Worm (Caenorhabditis elegans) whole organism, young adult: ENCODE measurements around the gene dac-1.

Experiments used
- B0035.1 ChIP-seq: sonication (generic microtip); optimal IDR thresholded peaks from 2 replicates; lab custom pipeline; 2016; ENCODE audit warnings: missing genetic modification characterization, mild to moderate bottlenecking, missing compliant biosample characterization, missing genotype, missing genetic modification reagents
- B0261.1 ChIP-seq: sonication (generic microtip); optimal IDR thresholded peaks from 2 replicates; lab custom pipeline; 2016; ENCODE audit warnings: mild to moderate bottlenecking, missing genetic modification characterization, moderate library complexity, missing compliant biosample characterization
- C06A6.2 ChIP-seq: fragments of 200-800 bp; sonication (Bioruptor generic); conservative IDR thresholded peaks from 2 replicates; pipeline ENCODE4 v1.3.6; 2022; ENCODE audit warnings: missing genetic modification characterization, missing compliant biosample characterization
- F10E7.11 ChIP-seq: sonication (generic microtip); optimal IDR thresholded peaks from 2 replicates; lab custom pipeline; 2017; ENCODE audit warnings: mild to moderate bottlenecking, missing genetic modification characterization, moderate library complexity, missing compliant biosample characterization
- F22D6.2 ChIP-seq: sonication (generic microtip); optimal IDR thresholded peaks from 2 replicates; lab custom pipeline; 2016; ENCODE audit warnings: mild to moderate bottlenecking, missing genetic modification characterization, missing compliant biosample characterization
- F23B12.7 ChIP-seq: sonication (generic microtip); optimal IDR thresholded peaks from 2 replicates; lab custom pipeline; 2017; ENCODE audit warnings: missing genetic modification characterization, mild to moderate bottlenecking, missing compliant biosample characterization, antibody characterized with exemption, moderate library complexity; ENCODE audit not compliant: insufficient read depth
- F39B2.1 ChIP-seq: fragments of 200-800 bp; sonication (Bioruptor generic); IDR thresholded peaks from 2 replicates; pipeline ENCODE4 v1.3.6; 2022; ENCODE audit warnings: missing genetic modification reagents, missing genetic modification characterization, missing compliant biosample characterization
- F57A8.1 ChIP-seq: fragments of 200-800 bp; sonication (Bioruptor generic); optimal IDR thresholded peaks from 2 replicates; lab custom pipeline; 2018; ENCODE audit warnings: mild to moderate bottlenecking, missing genetic modification characterization, moderate library complexity, missing compliant biosample characterization
- F57C9.4 ChIP-seq: sonication (generic microtip); optimal IDR thresholded peaks from 2 replicates; lab custom pipeline; 2017; ENCODE audit warnings: mild to moderate bottlenecking, missing genetic modification characterization, missing compliant biosample characterization
- Y53G8AR.9 ChIP-seq: fragments of 200-800 bp; sonication (Bioruptor generic); conservative IDR thresholded peaks from 2 replicates; pipeline ENCODE4 v1.3.6; 2022; ENCODE audit warnings: missing genetic modification reagents, missing genetic modification characterization, missing compliant biosample characterization
- Y95B8A.8 ChIP-seq: fragments of 200-800 bp; sonication (Bioruptor generic); IDR thresholded peaks from 2 replicates; pipeline ENCODE4 v1.3.6; 2022; ENCODE audit warnings: missing genetic modification reagents, missing genetic modification characterization, missing compliant biosample characterization
- ama-1 ChIP-seq, 3 experiments: fragments of 150-350 bp in 1 of 3; sonication (generic microtip) in 2 of 3; optimal IDR thresholded peaks; 2 replicates each; lab custom pipeline; 2014 to 2018; ENCODE audit warnings: missing biosample characterization in 2 of 3, missing genetic modification characterization in 2 of 3, missing genetic modification reagents in 2 of 3
- atf-7 ChIP-seq: sonication (generic microtip); optimal IDR thresholded peaks from 2 replicates; lab custom pipeline; 2017; ENCODE audit warnings: mild to moderate bottlenecking, missing genetic modification characterization, missing compliant biosample characterization
- attf-6 ChIP-seq: fragments of 200-800 bp; sonication (Bioruptor generic); IDR thresholded peaks from 2 replicates; pipeline ENCODE4 v1.3.6; 2022; ENCODE audit warnings: missing genetic modification reagents, missing genetic modification characterization, missing compliant biosample characterization
- ccch-3 ChIP-seq: fragments of 200-800 bp; sonication (Bioruptor generic); optimal IDR thresholded peaks from 2 replicates; lab custom pipeline; 2018; ENCODE audit warnings: mild to moderate bottlenecking, missing genetic modification characterization, missing compliant biosample characterization
- cebp-1 ChIP-seq, 2 experiments: fragments of 200-800 bp in 1 of 2; sonication (Bioruptor generic) in 1 of 2; sonication (generic microtip) in 1 of 2; IDR thresholded peaks in 1 of 2; optimal IDR thresholded peaks in 1 of 2; 2 replicates each; pipeline versions ENCODE4 v1.3.6 to Lab custom; 2017 to 2022; ENCODE audit warnings: missing compliant biosample characterization in 2 of 2, missing genetic modification characterization in 2 of 2, mild to moderate bottlenecking in 1 of 2, missing genetic modification reagents in 1 of 2, moderate library complexity in 1 of 2
- ceh-100 ChIP-seq: fragments of 200-800 bp; sonication (Bioruptor generic); IDR thresholded peaks from 2 replicates; pipeline ENCODE4 v1.3.6; 2022; ENCODE audit warnings: missing genetic modification reagents, missing genetic modification characterization, missing compliant biosample characterization
- ceh-58 ChIP-seq: fragments of 200-800 bp; sonication (Bioruptor generic); IDR thresholded peaks from 2 replicates; pipeline ENCODE4 v1.3.6; 2022; ENCODE audit warnings: missing genetic modification characterization, missing compliant biosample characterization
- egrh-3 ChIP-seq: fragments of 200-800 bp; sonication (Bioruptor generic); IDR thresholded peaks from 2 replicates; pipeline ENCODE4 v1.3.6; 2022; ENCODE audit warnings: missing genetic modification reagents, missing genetic modification characterization, missing compliant biosample characterization
- ets-4 ChIP-seq: fragments of 200-800 bp; sonication (Bioruptor generic); optimal IDR thresholded peaks from 2 replicates; lab custom pipeline; 2018; ENCODE audit warnings: mild to moderate bottlenecking, missing genetic modification characterization, missing compliant biosample characterization
- fkh-3 ChIP-seq: sonication (generic microtip); optimal IDR thresholded peaks from 2 replicates; lab custom pipeline; 2016; ENCODE audit warnings: mild to moderate bottlenecking, missing genetic modification characterization, missing compliant biosample characterization
- hrde-1 ChIP-seq: sonication (generic microtip); optimal IDR thresholded peaks from 2 replicates; lab custom pipeline; 2016; ENCODE audit warnings: missing genetic modification characterization, mild to moderate bottlenecking, missing compliant biosample characterization, moderate library complexity, missing genotype, missing genetic modification reagents, borderline replicate concordance
- let-526 ChIP-seq: fragments of 200-800 bp; sonication (Bioruptor generic); IDR thresholded peaks from 2 replicates; pipeline ENCODE4 v1.3.6; 2022; ENCODE audit warnings: missing genetic modification reagents, missing genetic modification characterization, missing compliant biosample characterization
- lin-26 ChIP-seq: fragments of 200-800 bp; sonication (Bioruptor generic); IDR thresholded peaks from 2 replicates; pipeline ENCODE4 v1.3.6; 2022; ENCODE audit warnings: missing genetic modification reagents, missing genetic modification characterization, missing compliant biosample characterization
- lir-1 ChIP-seq: fragments of 200-800 bp; sonication (Bioruptor generic); conservative IDR thresholded peaks from 2 replicates; pipeline ENCODE4 v1.3.6; 2022; ENCODE audit warnings: missing genetic modification reagents, missing genetic modification characterization, missing compliant biosample characterization
- madf-3 ChIP-seq: fragments of 200-800 bp; sonication (Bioruptor generic); IDR thresholded peaks from 2 replicates; pipeline ENCODE4 v1.3.6; 2022; ENCODE audit warnings: missing genetic modification reagents, missing genetic modification characterization, missing compliant biosample characterization
- madf-6 ChIP-seq: fragments of 200-800 bp; sonication (Bioruptor generic); IDR thresholded peaks from 2 replicates; pipeline ENCODE4 v1.3.6; 2022; ENCODE audit warnings: missing genetic modification reagents, missing genetic modification characterization, missing compliant biosample characterization
- mel-28 ChIP-seq: sonication (generic microtip); optimal IDR thresholded peaks from 2 replicates; lab custom pipeline; 2016; ENCODE audit warnings: borderline replicate concordance, mild to moderate bottlenecking, missing genetic modification characterization, missing compliant biosample characterization
- mxl-1 ChIP-seq: sonication (generic microtip); optimal IDR thresholded peaks from 2 replicates; lab custom pipeline; 2016; ENCODE audit warnings: missing genetic modification characterization, missing compliant biosample characterization
- nfyb-1 ChIP-seq: fragments of 200-800 bp; sonication (Bioruptor generic); IDR thresholded peaks from 2 replicates; pipeline ENCODE4 v1.3.6; 2022; ENCODE audit warnings: missing genetic modification reagents, missing genetic modification characterization, missing compliant biosample characterization
- nhr-120 ChIP-seq: fragments of 200-800 bp; sonication (Bioruptor generic); IDR thresholded peaks from 2 replicates; pipeline ENCODE4 v1.3.6; 2022; ENCODE audit warnings: missing genetic modification characterization, missing compliant biosample characterization
- pbrm-1 ChIP-seq: fragments of 200-800 bp; sonication (Bioruptor generic); IDR thresholded peaks from 2 replicates; pipeline ENCODE4 v1.3.6; 2022; ENCODE audit warnings: missing genetic modification reagents, missing genetic modification characterization, missing compliant biosample characterization
- rec-8 ChIP-seq, 2 experiments: sonication (generic microtip); optimal IDR thresholded peaks; 2 replicates each; lab custom pipeline; 2016; ENCODE audit warnings: mild to moderate bottlenecking in 2 of 2, missing genetic modification characterization in 2 of 2, missing genetic modification reagents in 2 of 2, missing genotype in 2 of 2, missing biosample characterization in 1 of 2, missing compliant biosample characterization in 1 of 2, moderate library complexity in 1 of 2
- sdz-38 ChIP-seq: sonication (generic microtip); optimal IDR thresholded peaks from 2 replicates; lab custom pipeline; 2016; ENCODE audit warnings: missing genotype, missing genetic modification characterization, missing compliant biosample characterization
- sea-2 ChIP-seq: fragments of 200-800 bp; sonication (Bioruptor generic); IDR thresholded peaks from 2 replicates; pipeline ENCODE4 v1.3.6; 2022; ENCODE audit warnings: missing genetic modification characterization, missing compliant biosample characterization
- snpc-1.1 ChIP-seq: sonication (generic microtip); optimal IDR thresholded peaks from 2 replicates; lab custom pipeline; 2017; ENCODE audit warnings: missing genetic modification characterization, mild to moderate bottlenecking, missing compliant biosample characterization, antibody characterized with exemption, moderate library complexity, missing genotype, missing genetic modification reagents; ENCODE audit not compliant: insufficient read depth
- snpc-4 ChIP-seq, 5 experiments: fragments of 150-350 bp in 1 of 5; sonication (generic microtip) in 4 of 5; optimal IDR thresholded peaks; 2 replicates each; lab custom pipeline; 2014 to 2018; ENCODE audit warnings: missing genetic modification characterization in 5 of 5, missing biosample characterization in 3 of 5, antibody characterized with exemption in 2 of 5, mild to moderate bottlenecking in 2 of 5, missing compliant biosample characterization in 2 of 5, missing genotype in 2 of 5, moderate library complexity in 2 of 5, missing genetic modification reagents in 1 of 5
- unc-62 ChIP-seq: fragments of 150-350 bp; optimal IDR thresholded peaks from 2 replicates; lab custom pipeline; 2014; ENCODE audit warnings: missing biosample characterization, missing genetic modification reagents, missing genetic modification characterization
- zfh-2 ChIP-seq: fragments of 200-800 bp; sonication (Bioruptor generic); conservative IDR thresholded peaks from 2 replicates; pipeline ENCODE4 v1.3.6; 2022; ENCODE audit warnings: missing genetic modification reagents, missing genetic modification characterization, missing compliant biosample characterization
- ztf-26 ChIP-seq: sonication (generic microtip); optimal IDR thresholded peaks from 2 replicates; lab custom pipeline; 2017; ENCODE audit warnings: missing genetic modification characterization, missing compliant biosample characterization
- ztf-28 ChIP-seq: fragments of 200-800 bp; sonication (Bioruptor generic); IDR thresholded peaks from 2 replicates; pipeline ENCODE4 v1.3.6; 2022; ENCODE audit warnings: missing genetic modification reagents, missing genetic modification characterization, missing compliant biosample characterization
- ztf-3 ChIP-seq: fragments of 200-800 bp; sonication (Bioruptor generic); optimal IDR thresholded peaks from 2 replicates; lab custom pipeline; 2018; ENCODE audit warnings: mild to moderate bottlenecking, missing genetic modification characterization, missing compliant biosample characterization

dac-1 gene

ce11 chrIII:833711-834442 is 17.9 kb downstream of the dac-1 start (continued):
- TF ChIP-seq ztf-28 (GFP tag; lab: Robert Waterston, UW) (no peak), unc-62 (GFP tag; lab: Kevin White, UChicago) (peak; percentile 82), F23B12.7 (tag; lab: Kevin White, UChicago) (peak; percentile 40), snpc-4 (GFP tag; optimal IDR thresholded peaks at IDR 0.05; lab: Kevin White, UChicago) (no peak), snpc-4 (tag; optimal IDR thresholded peaks at IDR 0.05; lab: Kevin White, UChicago) (peak in 3 of 4 experiments; percentile 16 to 54 (median 53)), snpc-1.1 (tag; lab: Kevin White, UChicago) (no peak), B0035.1 (tag; lab: Kevin White, UChicago) (peak; percentile 8), F22D6.2 (tag; lab: Kevin White, UChicago) (peak; percentile 81), ztf-26 (peak; percentile 92), ceh-100 (GFP tag; lab: Robert Waterston, UW) (peak; percentile 45; the same call in 1 of the 2 replicates)

ce11 chrIII:834443-834815 is 18.5 kb downstream of the dac-1 start:
- TF ChIP-seq F57A8.1 (GFP tag; lab: Kevin White, UChicago) = no peak
- TF ChIP-seq F57C9.4 (tag; lab: Kevin White, UChicago) = no peak
- TF ChIP-seq mxl-1 (tag; lab: Kevin White, UChicago) = no peak
- TF ChIP-seq ztf-3 = no peak
- TF ChIP-seq ccch-3 (GFP tag; lab: Kevin White, UChicago) = no peak
- peak; percentile 82 for TF ChIP-seq zfh-2
- peak; percentile 18; the same call in 1 of the 2 replicates for TF ChIP-seq lin-26
- no peak for TF ChIP-seq attf-6
- no peak for TF ChIP-seq cebp-1 (GFP tag; IDR thresholded peaks at IDR 0.05; lab: Robert Waterston, UW)
- no peak for TF ChIP-seq cebp-1 (tag; optimal IDR thresholded peaks at IDR 0.05; lab: Kevin White, UChicago)
- TF ChIP-seq F10E7.11 (tag; lab: Kevin White, UChicago) = no peak
- TF ChIP-seq madf-3 (GFP tag; lab: Robert Waterston, UW) = peak; percentile 36; the same call in 1 of the 2 replicates
- no peak for TF ChIP-seq rec-8 (tag; optimal IDR thresholded peaks at IDR 0.05; lab: Kevin White, UChicago)
- TF ChIP-seq ztf-26 = no peak
- TF ChIP-seq let-526 = no peak
- no peak for TF ChIP-seq ets-4
- TF ChIP-seq B0261.1 = no peak
- TF ChIP-seq snpc-4 (GFP tag; optimal IDR thresholded peaks at IDR 0.05; lab: Kevin White, UChicago) = no peak
- no peak for TF ChIP-seq snpc-4 (tag; optimal IDR thresholded peaks at IDR 0.05; lab: Kevin White, UChicago)
- TF ChIP-seq madf-6 (GFP tag; lab: Robert Waterston, UW) = no peak
- no peak for TF ChIP-seq mel-28
- TF ChIP-seq atf-7 (tag; lab: Kevin White, UChicago) = no peak
- TF ChIP-seq hrde-1 (tag; lab: Kevin White, UChicago) = no peak
- no peak for TF ChIP-seq F22D6.2 (tag; lab: Kevin White, UChicago)
- TF ChIP-seq C06A6.2 = no peak; the same call in 1 of the 2 replicates
- TF ChIP-seq Y53G8AR.9 (GFP tag; lab: Robert Waterston, UW) = 0 out of 2 replicates have a peak, but pooled peaks have one; percentile 11
- no peak for TF ChIP-seq ztf-28 (GFP tag; lab: Robert Waterston, UW)
- TF ChIP-seq ama-1 (optimal IDR thresholded peaks at IDR 0.05; lab: Kevin White, UChicago) = peak; percentile 33
- TF ChIP-seq ama-1 (GFP tag; optimal IDR thresholded peaks at IDR 0.05; lab: Kevin White, UChicago) = no peak
- no peak for TF ChIP-seq sdz-38 (tag; lab: Kevin White, UChicago)
- TF ChIP-seq fkh-3 (tag; lab: Kevin White, UChicago) = no peak
- no peak for TF ChIP-seq lir-1 (GFP tag; lab: Robert Waterston, UW)
- TF ChIP-seq ceh-58 (GFP tag; lab: Robert Waterston, UW) = no peak
- no peak for TF ChIP-seq pbrm-1 (GFP tag; lab: Robert Waterston, UW)
- no peak for TF ChIP-seq nfyb-1 (GFP tag; lab: Robert Waterston, UW)
- TF ChIP-seq snpc-1.1 (tag; lab: Kevin White, UChicago) = no peak
- no peak for TF ChIP-seq nhr-120
- 0 out of 2 replicates have a peak, but pooled peaks have one; percentile 45 for TF ChIP-seq Y95B8A.8 (GFP tag; lab: Robert Waterston, UW)
- no peak for TF ChIP-seq sea-2 (GFP tag; lab: Robert Waterston, UW)
- peak; percentile 24; the same call in 1 of the 2 replicates for TF ChIP-seq egrh-3 (GFP tag; lab: Robert Waterston, UW)
- no peak for TF ChIP-seq F39B2.1 (GFP tag; lab: Robert Waterston, UW)
